Fruit fly (Drosophila melanogaster): ENCODE results near the gene frm.

frm gene

DNA sequence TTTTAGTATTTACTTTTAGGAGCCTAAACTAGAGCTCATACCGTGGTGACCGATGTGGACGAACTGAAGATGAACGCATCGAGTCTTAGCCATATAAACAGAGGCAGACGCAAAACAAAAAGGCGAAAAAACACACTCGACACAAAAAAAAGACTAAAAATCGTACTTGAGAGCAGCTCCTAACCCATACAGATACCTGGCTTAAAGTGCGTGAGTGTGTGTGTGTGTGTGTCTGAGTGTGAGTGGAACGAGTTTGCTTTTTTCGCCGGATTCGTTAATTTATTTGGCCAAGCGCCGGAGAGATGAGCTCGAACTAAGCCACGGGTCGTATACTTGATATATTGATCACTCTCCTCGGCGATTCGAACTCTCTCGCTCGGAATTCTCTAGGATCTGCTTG is at the start of gene frm:
TSS of gene frm (minus strand) at position 73 of the 400 bp plus-strand sequence.
- TF ChIP-seq Sin3A (optimal IDR thresholded peaks at IDR 0.05), result no peak
- no peak for TF ChIP-seq h (optimal IDR thresholded peaks at IDR 0.05)
- no peak for TF ChIP-seq insv (optimal IDR thresholded peaks at IDR 0.05)
- TF ChIP-seq psq (optimal IDR thresholded peaks at IDR 0.05), result no peak

DNA sequence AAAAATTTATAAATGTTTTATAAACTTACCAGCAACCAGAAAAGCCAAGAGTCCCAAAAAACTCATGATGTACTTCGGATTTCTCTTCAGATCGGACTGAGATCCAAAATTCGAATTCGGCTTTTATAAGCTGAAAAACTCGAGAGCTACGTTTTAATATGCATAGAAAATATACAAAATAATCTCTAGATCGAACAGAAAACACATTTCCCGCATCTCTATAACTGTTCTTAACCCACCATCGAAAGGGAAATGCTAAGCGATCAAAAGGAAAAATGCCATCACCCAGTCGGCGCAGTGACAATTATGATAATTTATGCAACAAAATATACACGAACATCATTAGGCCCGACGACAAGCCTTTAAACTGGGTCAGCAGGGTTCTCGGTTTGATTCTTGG is 48.6 kb upstream of the frm start, which contains the start of gene CG10591:
TSS of gene CG10591 (minus strand) at position 101 of the 400 bp plus-strand sequence.
- no peak for TF ChIP-seq insv (optimal IDR thresholded peaks at IDR 0.05)
- TF ChIP-seq Sin3A (optimal IDR thresholded peaks at IDR 0.05), result no peak
- TF ChIP-seq Myc (optimal IDR thresholded peaks at IDR 0.05), result no peak
- TF ChIP-seq h (optimal IDR thresholded peaks at IDR 0.05), result no peak

DNA sequence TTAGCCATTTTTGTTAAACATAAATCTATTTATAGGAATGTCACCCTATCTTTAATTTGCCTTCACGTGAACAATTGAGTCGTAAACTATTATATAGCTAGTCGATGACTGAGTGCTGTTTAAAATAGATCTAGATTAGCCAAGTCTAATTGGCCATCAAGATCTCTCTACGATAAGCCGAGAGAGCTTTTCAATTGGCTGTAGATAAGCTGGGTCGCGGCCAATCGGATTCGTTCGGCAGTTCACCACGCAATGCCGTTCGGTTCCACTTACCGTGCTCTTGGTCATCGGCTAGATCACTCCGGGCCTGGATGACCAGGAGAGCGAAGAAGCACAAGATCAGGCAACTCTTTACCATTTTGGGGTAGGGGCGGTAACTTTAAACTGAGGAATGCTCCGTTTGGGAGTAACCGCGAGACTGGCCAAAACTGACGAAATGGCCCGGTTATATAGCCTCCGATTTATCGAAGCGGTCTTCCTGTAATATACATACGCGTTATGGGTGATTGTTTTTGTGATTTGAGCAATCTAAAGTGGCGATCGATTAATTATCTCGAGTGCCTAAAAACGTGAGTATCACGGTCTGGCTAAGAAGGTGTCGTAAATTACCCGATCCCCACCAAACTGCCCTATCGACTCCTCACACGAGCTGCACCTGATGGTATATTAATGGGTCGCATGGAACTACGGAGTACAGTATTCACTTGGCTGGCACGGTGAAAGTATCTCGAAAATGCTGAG is 44.1 kb upstream of the frm start, which contains the start of the genes Alp10 and Alp9:
TSS of gene Alp10 (minus strand) at position 420 of the 741 bp plus-strand sequence.
TSS of gene Alp9 (plus strand) at position 690 of the 741 bp plus-strand sequence.
- no peak for TF ChIP-seq Myc (optimal IDR thresholded peaks at IDR 0.05)
- no peak for TF ChIP-seq h (optimal IDR thresholded peaks at IDR 0.05)
- no peak for TF ChIP-seq Sin3A (optimal IDR thresholded peaks at IDR 0.05)
- no peak for TF ChIP-seq psq (optimal IDR thresholded peaks at IDR 0.05)
- no peak for TF ChIP-seq ttk (optimal IDR thresholded peaks at IDR 0.05)
- no peak for TF ChIP-seq insv (optimal IDR thresholded peaks at IDR 0.05)

DNA sequence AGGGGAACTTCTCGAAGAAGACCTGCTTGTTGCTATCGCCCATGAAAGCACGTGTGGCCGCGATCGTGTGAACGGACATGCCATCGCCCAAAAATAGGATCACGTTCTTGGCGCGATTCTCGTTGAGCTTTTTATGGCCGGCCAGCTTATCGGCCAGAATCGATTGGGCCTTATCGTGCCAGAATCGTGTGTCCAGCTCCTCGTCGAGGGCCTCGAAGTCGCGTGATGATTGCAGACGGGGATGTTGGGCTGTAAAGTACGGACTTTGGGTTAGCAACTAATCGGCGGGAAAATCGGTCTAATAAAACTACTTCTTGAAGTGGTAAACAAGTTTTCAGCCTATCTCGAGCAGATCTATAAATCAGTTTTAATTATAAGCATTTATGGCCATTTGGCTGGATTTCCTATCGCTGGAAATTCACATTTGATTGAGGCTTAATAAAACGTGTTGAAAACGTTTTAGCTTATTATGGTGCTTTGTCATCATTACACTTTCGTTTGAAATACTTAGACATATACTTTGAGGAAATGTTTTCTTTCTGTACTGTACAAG is 43.3 kb upstream of the frm start:
- TF ChIP-seq h (optimal IDR thresholded peaks at IDR 0.05) (no peak), insv (optimal IDR thresholded peaks at IDR 0.05) (no peak), ttk (optimal IDR thresholded peaks at IDR 0.05) (no peak), psq (optimal IDR thresholded peaks at IDR 0.05) (no peak), Myc (optimal IDR thresholded peaks at IDR 0.05) (no peak), Sin3A (optimal IDR thresholded peaks at IDR 0.05) (no peak)

DNA sequence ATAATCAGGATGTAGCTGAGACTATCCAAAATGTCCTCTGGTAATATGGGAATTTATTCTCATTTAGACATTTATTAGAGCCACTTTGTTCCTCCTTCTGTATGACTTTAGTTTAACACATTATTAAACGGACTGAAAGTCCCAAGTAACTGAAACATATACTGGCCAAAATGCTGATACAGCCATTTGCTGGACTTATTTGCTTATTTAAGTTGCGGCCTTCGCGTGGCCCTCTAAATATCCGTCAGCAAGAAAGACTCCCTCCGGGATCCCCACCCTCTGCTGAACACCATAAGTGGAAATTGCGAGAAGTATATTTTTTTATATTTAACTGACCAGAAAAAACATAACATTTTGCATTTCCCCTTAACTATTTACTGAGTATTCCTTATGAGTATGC is 41.5 kb upstream of the frm start, which contains the start of gene spo:
TSS of gene spo (minus strand) at position 135 of the 400 bp plus-strand sequence.
- TF ChIP-seq ttk (optimal IDR thresholded peaks at IDR 0.05), result no peak
- no peak for TF ChIP-seq Myc (optimal IDR thresholded peaks at IDR 0.05)
- TF ChIP-seq insv (optimal IDR thresholded peaks at IDR 0.05), result no peak
- TF ChIP-seq h (optimal IDR thresholded peaks at IDR 0.05), result no peak
- TF ChIP-seq psq (optimal IDR thresholded peaks at IDR 0.05), result no peak
- no peak for TF ChIP-seq Sin3A (optimal IDR thresholded peaks at IDR 0.05)

DNA sequence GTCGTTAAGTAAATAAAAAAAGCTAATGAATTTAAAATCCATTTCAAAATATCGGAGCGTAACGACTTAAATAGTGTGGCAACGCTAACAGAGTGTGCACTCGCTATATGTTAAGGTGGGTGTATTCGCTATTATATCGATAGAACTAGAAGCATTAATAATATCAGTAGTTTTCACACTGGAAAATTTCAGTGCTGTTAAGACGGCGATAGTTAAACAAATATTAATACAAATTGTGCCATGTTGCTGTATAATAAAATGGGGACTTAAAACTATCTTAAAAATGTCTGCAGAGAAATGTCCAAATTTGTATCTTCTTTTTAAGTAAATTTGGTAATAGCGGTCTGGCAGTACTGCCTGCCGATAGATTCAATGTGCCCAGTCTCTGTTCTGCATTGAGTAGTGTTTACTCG is 32.3 kb upstream of the frm start:
- TF ChIP-seq h (optimal IDR thresholded peaks at IDR 0.05), result no peak
- TF ChIP-seq Myc (optimal IDR thresholded peaks at IDR 0.05), result no peak
- TF ChIP-seq insv (optimal IDR thresholded peaks at IDR 0.05), result no peak
- TF ChIP-seq ttk (optimal IDR thresholded peaks at IDR 0.05), result no peak
- TF ChIP-seq Sin3A (optimal IDR thresholded peaks at IDR 0.05), result no peak

DNA sequence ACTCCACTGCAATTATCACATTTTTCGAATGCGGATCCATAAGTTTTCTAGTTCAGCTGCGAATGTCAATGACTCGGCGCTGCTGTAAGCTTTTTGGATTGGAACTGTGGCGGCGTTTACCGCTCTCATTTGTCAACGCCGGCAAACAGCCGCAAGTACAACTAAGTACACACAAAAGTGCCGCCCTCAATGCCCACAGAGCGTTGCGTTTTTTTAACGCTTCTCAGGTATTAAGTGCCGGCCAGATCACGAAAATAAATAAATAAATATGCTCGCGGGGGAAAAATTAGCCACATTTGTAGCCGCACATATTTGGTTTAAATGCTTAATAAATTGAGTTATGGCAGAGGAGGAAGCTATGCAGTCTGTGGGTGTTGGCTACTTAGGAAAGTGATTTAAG is 30.6 kb upstream of the frm start:
- TF ChIP-seq ttk (optimal IDR thresholded peaks at IDR 0.05), result no peak
- TF ChIP-seq insv (optimal IDR thresholded peaks at IDR 0.05), result no peak
- TF ChIP-seq Myc (optimal IDR thresholded peaks at IDR 0.05), result no peak
- TF ChIP-seq psq (optimal IDR thresholded peaks at IDR 0.05), result no peak
- no peak for TF ChIP-seq h (optimal IDR thresholded peaks at IDR 0.05)
- no peak for TF ChIP-seq Sin3A (optimal IDR thresholded peaks at IDR 0.05)

DNA sequence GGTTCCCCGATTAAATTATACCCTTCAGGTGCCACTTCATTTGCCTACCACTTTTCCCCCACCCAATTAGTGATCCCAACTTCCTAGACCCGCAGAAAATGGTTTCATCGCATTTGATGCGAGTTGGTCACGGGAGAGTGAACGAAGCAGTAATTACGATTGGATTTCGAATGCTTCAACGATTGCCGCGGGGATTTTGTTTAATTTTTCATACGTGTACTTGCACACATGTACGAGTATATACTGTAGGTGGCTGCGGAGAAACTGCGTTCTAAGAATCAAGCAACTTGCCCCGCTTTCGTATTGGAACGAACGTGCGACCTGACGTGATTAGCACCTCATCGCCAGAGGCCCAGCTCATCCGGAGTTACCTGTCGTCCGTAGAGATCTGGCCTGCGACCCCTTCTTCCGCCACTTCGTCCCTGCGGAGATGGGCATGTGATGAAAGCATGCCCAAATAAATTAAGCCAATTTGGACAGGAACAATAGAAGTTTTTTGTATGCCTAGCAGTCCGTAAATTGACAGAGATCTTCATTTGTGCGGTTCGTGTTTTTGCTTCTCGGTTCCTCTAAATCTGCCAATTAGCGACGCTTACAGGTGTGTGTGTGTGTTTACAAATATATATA is 29.6 kb upstream of the frm start:
- TF ChIP-seq ttk (optimal IDR thresholded peaks at IDR 0.05) (no peak), h (optimal IDR thresholded peaks at IDR 0.05) (no peak), Myc (optimal IDR thresholded peaks at IDR 0.05) (no peak), psq (optimal IDR thresholded peaks at IDR 0.05) (no peak), insv (optimal IDR thresholded peaks at IDR 0.05) (no peak), Sin3A (optimal IDR thresholded peaks at IDR 0.05) (no peak)

DNA sequence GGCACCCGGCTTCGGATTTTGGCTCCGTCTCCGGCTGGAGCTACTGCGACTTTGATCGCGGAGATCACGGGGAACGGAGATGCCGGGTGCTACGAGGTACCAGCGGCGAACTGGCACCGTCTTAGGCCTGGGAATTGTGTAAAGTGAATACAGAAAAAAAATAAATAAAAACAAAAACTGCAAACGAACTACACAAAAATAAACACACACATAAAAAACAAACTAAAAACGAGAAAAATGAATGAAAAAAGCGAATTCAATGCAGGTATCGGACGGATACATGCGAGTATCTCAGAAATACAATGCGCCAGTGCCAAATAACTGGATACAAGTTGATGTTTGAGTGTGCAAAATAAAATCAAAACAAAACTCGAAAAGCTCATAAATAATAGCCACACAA is 28.8 kb upstream of the frm start:
- no peak for TF ChIP-seq ttk (optimal IDR thresholded peaks at IDR 0.05)
- TF ChIP-seq insv (optimal IDR thresholded peaks at IDR 0.05), result no peak
- TF ChIP-seq h (optimal IDR thresholded peaks at IDR 0.05), result no peak
- TF ChIP-seq Myc (optimal IDR thresholded peaks at IDR 0.05), result no peak
- TF ChIP-seq psq (optimal IDR thresholded peaks at IDR 0.05), result no peak
- no peak for TF ChIP-seq Sin3A (optimal IDR thresholded peaks at IDR 0.05)

DNA sequence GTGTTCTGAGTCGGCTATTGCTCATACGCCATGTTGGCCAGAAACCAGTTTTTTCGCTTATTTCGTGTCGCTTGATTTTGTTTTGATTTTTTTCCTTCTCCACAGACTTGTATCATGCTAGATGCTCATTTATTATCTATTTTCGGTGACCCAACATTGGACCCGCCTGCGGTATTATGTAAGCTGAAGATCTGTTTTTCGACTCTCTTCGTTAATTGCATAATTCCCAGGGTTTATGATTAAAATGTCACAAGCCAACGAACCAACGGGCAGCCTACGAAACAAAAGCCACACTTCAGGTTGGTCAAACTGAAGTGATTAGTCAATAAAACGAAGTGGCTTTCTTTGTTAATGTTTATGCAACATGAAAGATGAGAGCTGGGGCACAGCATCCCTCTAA is 27.6 kb upstream of the frm start:
- TF ChIP-seq h (optimal IDR thresholded peaks at IDR 0.05), result no peak

DNA sequence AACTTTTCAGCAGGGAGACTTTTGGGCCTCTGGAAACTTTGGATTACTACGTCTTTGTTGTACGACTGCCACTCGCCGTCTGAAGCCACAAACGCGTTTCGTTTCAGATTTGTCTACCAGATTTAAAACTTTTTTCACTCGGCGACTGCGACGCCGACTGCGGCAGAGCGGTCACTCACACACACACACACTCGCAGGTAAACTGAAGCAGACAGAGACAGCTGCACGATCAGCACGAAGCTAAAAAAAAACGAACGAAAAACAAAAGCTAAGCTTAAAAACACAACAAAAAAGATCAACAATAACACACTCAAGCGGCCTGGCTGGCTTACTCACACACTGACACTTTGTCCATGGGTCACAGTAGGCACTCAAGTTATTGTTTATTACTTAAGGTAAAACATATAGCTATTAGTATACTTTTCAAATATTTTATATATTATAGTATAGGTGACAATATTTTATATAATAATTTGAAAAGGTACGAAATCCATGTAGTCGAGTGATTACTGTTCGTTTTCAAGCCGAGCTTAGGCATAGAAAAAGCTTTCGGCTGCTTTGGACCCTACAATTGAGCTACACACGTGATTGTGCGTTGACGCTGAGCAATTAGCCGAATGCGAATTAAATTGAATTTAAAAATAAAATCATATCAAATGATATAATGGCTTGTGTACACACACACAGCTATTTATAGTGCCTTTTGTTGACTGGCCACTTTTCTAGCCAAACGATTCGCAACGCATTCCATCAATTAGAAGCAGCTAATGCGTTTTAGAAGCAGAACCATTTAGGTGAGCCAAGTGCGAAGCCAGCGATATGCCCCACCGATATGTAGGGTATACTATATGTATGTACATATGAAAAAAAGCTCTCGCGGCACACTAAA is 26.5 kb upstream of the frm start, which contains the start of gene Msr-110:
TSS of gene Msr-110 (minus strand) at position 99 of the 889 bp plus-strand sequence.
- TF ChIP-seq Sin3A (optimal IDR thresholded peaks at IDR 0.05), result no peak
- TF ChIP-seq Myc (optimal IDR thresholded peaks at IDR 0.05), result no peak
- TF ChIP-seq ttk (optimal IDR thresholded peaks at IDR 0.05), result no peak
- no peak for TF ChIP-seq psq (optimal IDR thresholded peaks at IDR 0.05)
- no peak for TF ChIP-seq insv (optimal IDR thresholded peaks at IDR 0.05)
- no peak for TF ChIP-seq h (optimal IDR thresholded peaks at IDR 0.05)

DNA sequence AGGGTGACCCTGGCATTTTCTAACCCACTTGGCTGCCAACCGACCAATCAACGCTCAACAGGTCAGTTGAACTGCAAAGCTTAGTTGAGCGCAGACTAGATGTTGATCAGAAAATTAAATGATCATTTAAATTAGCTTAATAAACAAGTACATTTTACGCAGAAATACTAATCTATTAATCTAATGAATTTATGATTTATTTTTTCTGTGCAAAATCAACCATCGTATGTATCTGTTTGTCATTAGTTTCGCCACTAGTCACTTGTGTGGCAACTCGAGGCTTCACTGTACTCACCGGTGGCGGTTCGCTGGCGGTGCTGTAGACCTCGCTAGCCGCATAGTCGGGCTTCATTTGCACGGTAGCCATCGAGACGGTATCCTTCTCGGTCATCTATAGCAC is 25.6 kb upstream of the frm start:
- TF ChIP-seq Myc (optimal IDR thresholded peaks at IDR 0.05) (no peak), h (optimal IDR thresholded peaks at IDR 0.05) (no peak), psq (optimal IDR thresholded peaks at IDR 0.05) (no peak), insv (optimal IDR thresholded peaks at IDR 0.05) (no peak), Sin3A (optimal IDR thresholded peaks at IDR 0.05) (no peak), ttk (optimal IDR thresholded peaks at IDR 0.05) (no peak)

Data from Kc167 (cell line).